Worm (Caenorhabditis elegans): ENCODE results near the gene rpl-16.

- no peak for TF ChIP-seq elt-1 (tag; optimal IDR thresholded peaks at IDR 0.05)
- no peak for TF ChIP-seq nhr-237 (tag; optimal IDR thresholded peaks at IDR 0.05)
- no peak for TF ChIP-seq ceh-9 (tag; optimal IDR thresholded peaks at IDR 0.05)
- TF ChIP-seq fkh-10 (GFP tag; optimal IDR thresholded peaks at IDR 0.05): no peak
- no peak for TF ChIP-seq egl-27 (tag; optimal IDR thresholded peaks at IDR 0.05)
- no peak for TF ChIP-seq unc-39 (tag; optimal IDR thresholded peaks at IDR 0.05)
- TF ChIP-seq lin-39 (tag; optimal IDR thresholded peaks at IDR 0.05): no peak
- no peak for TF ChIP-seq jun-1 (tag; optimal IDR thresholded peaks at IDR 0.05)
- no peak for TF ChIP-seq nhr-11 (tag; optimal IDR thresholded peaks at IDR 0.05)
- TF ChIP-seq unc-62 (GFP tag; optimal IDR thresholded peaks at IDR 0.05): no peak
- no peak for TF ChIP-seq aly-2 (tag; optimal IDR thresholded peaks at IDR 0.05)
- TF ChIP-seq ztf-4 (tag; optimal IDR thresholded peaks at IDR 0.05): no peak
- TF ChIP-seq nhr-28 (tag; optimal IDR thresholded peaks at IDR 0.05): no peak
- no peak for TF ChIP-seq skn-1 (tag; optimal IDR thresholded peaks at IDR 0.05)
Observed at ce11 chrIII:3504239-3504638, 835 bp upstream of the rpl-16 start.
